Fruit fly (Drosophila melanogaster): Measurements from ENCODE around the gene Hrb27C.

- TF ChIP-seq CG8632 (GFP tag; optimal IDR thresholded peaks at IDR 0.05) = no peak
- TF ChIP-seq fd85E (GFP tag; optimal IDR thresholded peaks at IDR 0.05) = no peak
- no peak for TF ChIP-seq esn (GFP tag; optimal IDR thresholded peaks at IDR 0.05)
- no peak for TF ChIP-seq CG9139 (GFP tag; optimal IDR thresholded peaks at IDR 0.05)
- no peak for TF ChIP-seq pdm3 (GFP tag; optimal IDR thresholded peaks at IDR 0.05)
- no peak for TF ChIP-seq fd59A (GFP tag; optimal IDR thresholded peaks at IDR 0.05)
- TF ChIP-seq CG6808 (GFP tag; optimal IDR thresholded peaks at IDR 0.05) = no peak
- no peak for TF ChIP-seq Gug (GFP tag; IDR thresholded peaks at IDR 0.05)
- no peak for TF ChIP-seq dac (GFP tag; optimal IDR thresholded peaks at IDR 0.05)
- no peak for TF ChIP-seq Blimp-1 (GFP tag; optimal IDR thresholded peaks at IDR 0.05)
- TF ChIP-seq Lpt (GFP tag; optimal IDR thresholded peaks at IDR 0.05) = no peak
- no peak for TF ChIP-seq OdsH (GFP tag; optimal IDR thresholded peaks at IDR 0.05)
Measured at dm6 chr2L:6920661-6921359, at the start of gene Hrb27C.
